Worm (Caenorhabditis elegans) whole organism, young adult: ENCODE data around the gene F49E12.12.
A peak's percentile ranks its signal among the peaks of the same experiment; 100 is the strongest.

Experiments used
- C06A6.2 ChIP-seq: fragments of 200-800 bp; sonication (Bioruptor generic); conservative IDR thresholded peaks from 2 replicates; pipeline ENCODE4 v1.3.6; 2022; ENCODE audit warnings: missing genetic modification characterization, missing compliant biosample characterization
- C17E4.6 ChIP-seq: fragments of 200-800 bp; sonication (Bioruptor generic); IDR thresholded peaks from 2 replicates; pipeline ENCODE4 v1.3.6; 2022; ENCODE audit warnings: missing genetic modification reagents, missing genetic modification characterization, missing compliant biosample characterization
- D2030.7 ChIP-seq: fragments of 200-800 bp; sonication (Bioruptor generic); IDR thresholded peaks from 2 replicates; pipeline ENCODE4 v1.3.6; 2022; ENCODE audit warnings: missing genetic modification reagents, missing genetic modification characterization, missing compliant biosample characterization
- F23B12.7 ChIP-seq: sonication (generic microtip); optimal IDR thresholded peaks from 2 replicates; lab custom pipeline; 2017; ENCODE audit warnings: missing genetic modification characterization, mild to moderate bottlenecking, missing compliant biosample characterization, antibody characterized with exemption, moderate library complexity; ENCODE audit not compliant: insufficient read depth
- F39B2.1 ChIP-seq: fragments of 200-800 bp; sonication (Bioruptor generic); IDR thresholded peaks from 2 replicates; pipeline ENCODE4 v1.3.6; 2022; ENCODE audit warnings: missing genetic modification reagents, missing genetic modification characterization, missing compliant biosample characterization
- F55B11.4 ChIP-seq: sonication (generic microtip); optimal IDR thresholded peaks from 2 replicates; lab custom pipeline; 2016; ENCODE audit warnings: missing compliant biosample characterization, missing genetic modification characterization, borderline replicate concordance; ENCODE audit not compliant: insufficient read depth
- F57A8.1 ChIP-seq: fragments of 200-800 bp; sonication (Bioruptor generic); optimal IDR thresholded peaks from 2 replicates; lab custom pipeline; 2018; ENCODE audit warnings: mild to moderate bottlenecking, missing genetic modification characterization, moderate library complexity, missing compliant biosample characterization
- F57C9.4 ChIP-seq: sonication (generic microtip); optimal IDR thresholded peaks from 2 replicates; lab custom pipeline; 2017; ENCODE audit warnings: mild to moderate bottlenecking, missing genetic modification characterization, missing compliant biosample characterization
- T07F8.4 ChIP-seq: sonication (generic microtip); optimal IDR thresholded peaks from 2 replicates; lab custom pipeline; 2016; ENCODE audit warnings: mild to moderate bottlenecking, missing genetic modification characterization, moderate library complexity, missing compliant biosample characterization
- T26A5.8 ChIP-seq: sonication (generic microtip); optimal IDR thresholded peaks from 2 replicates; lab custom pipeline; 2016; ENCODE audit warnings: missing genetic modification characterization, missing compliant biosample characterization
- Y53G8AR.9 ChIP-seq: fragments of 200-800 bp; sonication (Bioruptor generic); conservative IDR thresholded peaks from 2 replicates; pipeline ENCODE4 v1.3.6; 2022; ENCODE audit warnings: missing genetic modification reagents, missing genetic modification characterization, missing compliant biosample characterization
- akir-1 ChIP-seq: fragments of 200-800 bp; sonication (Bioruptor generic); optimal IDR thresholded peaks from 2 replicates; lab custom pipeline; 2018; ENCODE audit warnings: mild to moderate bottlenecking, missing genetic modification characterization, moderate library complexity, missing compliant biosample characterization
- aptf-3 ChIP-seq: fragments of 200-800 bp; sonication (Bioruptor generic); IDR thresholded peaks from 2 replicates; pipeline ENCODE4 v1.3.6; 2022; ENCODE audit warnings: missing genetic modification characterization, missing compliant biosample characterization
- attf-3 ChIP-seq: fragments of 200-800 bp; sonication (Bioruptor generic); conservative IDR thresholded peaks from 2 replicates; pipeline ENCODE4 v1.3.6; 2022; ENCODE audit warnings: missing genetic modification reagents, missing genetic modification characterization, missing compliant biosample characterization
- bed-1 ChIP-seq: fragments of 200-800 bp; sonication (Bioruptor generic); IDR thresholded peaks from 2 replicates; pipeline ENCODE4 v1.3.6; 2022; ENCODE audit warnings: missing genetic modification reagents, missing genetic modification characterization, missing compliant biosample characterization
- ceh-91 ChIP-seq: fragments of 200-800 bp; sonication (Bioruptor generic); IDR thresholded peaks from 2 replicates; pipeline ENCODE4 v1.3.6; 2022; ENCODE audit warnings: missing genetic modification reagents, missing genetic modification characterization, missing compliant biosample characterization
- chd-7 ChIP-seq: sonication (generic microtip); optimal IDR thresholded peaks from 2 replicates; lab custom pipeline; 2016; ENCODE audit warnings: mild to moderate bottlenecking, missing genetic modification characterization, moderate library complexity, missing compliant biosample characterization
- die-1 ChIP-seq: sonication (generic microtip); optimal IDR thresholded peaks from 2 replicates; lab custom pipeline; 2016; ENCODE audit warnings: missing genotype, mild to moderate bottlenecking, missing genetic modification characterization, missing compliant biosample characterization
- dpl-1 ChIP-seq: fragments of 150-350 bp; optimal IDR thresholded peaks from 2 replicates; lab custom pipeline; 2014; ENCODE audit warnings: missing biosample characterization, missing genetic modification reagents, missing genetic modification characterization
- ekl-4 ChIP-seq: fragments of 200-800 bp; sonication (Bioruptor generic); IDR thresholded peaks from 2 replicates; pipeline ENCODE4 v1.3.6; 2022; ENCODE audit warnings: missing genetic modification reagents, missing genetic modification characterization, missing compliant biosample characterization
- ets-4 ChIP-seq: fragments of 200-800 bp; sonication (Bioruptor generic); optimal IDR thresholded peaks from 2 replicates; lab custom pipeline; 2018; ENCODE audit warnings: mild to moderate bottlenecking, missing genetic modification characterization, missing compliant biosample characterization
- gei-17 ChIP-seq: fragments of 200-800 bp; sonication (Bioruptor generic); optimal IDR thresholded peaks from 2 replicates; lab custom pipeline; 2018; ENCODE audit warnings: mild to moderate bottlenecking, missing genetic modification characterization, missing compliant biosample characterization
- hlh-12 ChIP-seq: sonication (generic microtip); optimal IDR thresholded peaks from 2 replicates; lab custom pipeline; 2016; ENCODE audit warnings: missing genetic modification characterization, missing compliant biosample characterization
- hlh-26 ChIP-seq: fragments of 200-800 bp; sonication (Bioruptor generic); conservative IDR thresholded peaks from 2 replicates; pipeline ENCODE4 v1.3.6; 2022; ENCODE audit warnings: missing genetic modification reagents, missing genetic modification characterization, missing compliant biosample characterization
- lin-26 ChIP-seq: fragments of 200-800 bp; sonication (Bioruptor generic); IDR thresholded peaks from 2 replicates; pipeline ENCODE4 v1.3.6; 2022; ENCODE audit warnings: missing genetic modification reagents, missing genetic modification characterization, missing compliant biosample characterization
- lir-1 ChIP-seq: fragments of 200-800 bp; sonication (Bioruptor generic); conservative IDR thresholded peaks from 2 replicates; pipeline ENCODE4 v1.3.6; 2022; ENCODE audit warnings: missing genetic modification reagents, missing genetic modification characterization, missing compliant biosample characterization
- madf-10 ChIP-seq: sonication (generic microtip); optimal IDR thresholded peaks from 2 replicates; lab custom pipeline; 2016; ENCODE audit warnings: mild to moderate bottlenecking, missing genetic modification characterization, missing compliant biosample characterization
- madf-3 ChIP-seq: fragments of 200-800 bp; sonication (Bioruptor generic); IDR thresholded peaks from 2 replicates; pipeline ENCODE4 v1.3.6; 2022; ENCODE audit warnings: missing genetic modification reagents, missing genetic modification characterization, missing compliant biosample characterization
- mcd-1 ChIP-seq: fragments of 200-800 bp; sonication (Bioruptor generic); IDR thresholded peaks from 2 replicates; pipeline ENCODE4 v1.3.6; 2022; ENCODE audit warnings: missing genetic modification reagents, missing genetic modification characterization, missing compliant biosample characterization
- nfya-2 ChIP-seq: fragments of 200-800 bp; sonication (Bioruptor generic); IDR thresholded peaks from 2 replicates; pipeline ENCODE4 v1.3.6; 2022; ENCODE audit warnings: missing genetic modification reagents, missing genetic modification characterization, missing compliant biosample characterization
- nhr-27 ChIP-seq: fragments of 200-800 bp; sonication (Bioruptor generic); optimal IDR thresholded peaks from 2 replicates; lab custom pipeline; 2018; ENCODE audit warnings: mild to moderate bottlenecking, missing genetic modification characterization, moderate library complexity, missing compliant biosample characterization
- nhr-80 ChIP-seq: sonication (generic microtip); optimal IDR thresholded peaks from 2 replicates; lab custom pipeline; 2016; ENCODE audit warnings: missing genetic modification characterization, missing compliant biosample characterization
- pbrm-1 ChIP-seq: fragments of 200-800 bp; sonication (Bioruptor generic); IDR thresholded peaks from 2 replicates; pipeline ENCODE4 v1.3.6; 2022; ENCODE audit warnings: missing genetic modification reagents, missing genetic modification characterization, missing compliant biosample characterization
- repo-1 ChIP-seq: sonication (generic microtip); optimal IDR thresholded peaks from 2 replicates; lab custom pipeline; 2017; ENCODE audit warnings: mild to moderate bottlenecking, missing genetic modification characterization, missing compliant biosample characterization
- tlf-1 ChIP-seq: fragments of 200-800 bp; sonication (Bioruptor generic); optimal IDR thresholded peaks from 2 replicates; lab custom pipeline; 2018; ENCODE audit warnings: mild to moderate bottlenecking, missing genetic modification characterization, missing compliant biosample characterization
- unc-62 ChIP-seq: fragments of 150-350 bp; optimal IDR thresholded peaks from 2 replicates; lab custom pipeline; 2014; ENCODE audit warnings: missing biosample characterization, missing genetic modification reagents, missing genetic modification characterization
- xnd-1 ChIP-seq: sonication (generic microtip); optimal IDR thresholded peaks from 2 replicates; lab custom pipeline; 2016; ENCODE audit warnings: missing genotype, missing genetic modification reagents, missing genetic modification characterization, missing compliant biosample characterization
- zim-3 ChIP-seq: sonication (generic microtip); optimal IDR thresholded peaks from 2 replicates; lab custom pipeline; 2017; ENCODE audit warnings: mild to moderate bottlenecking, missing genetic modification characterization, moderate library complexity, missing compliant biosample characterization
- ztf-25 ChIP-seq: fragments of 200-800 bp; sonication (Bioruptor generic); IDR thresholded peaks from 2 replicates; pipeline ENCODE4 v1.3.6; 2022; ENCODE audit warnings: missing genetic modification reagents, missing genetic modification characterization, missing compliant biosample characterization
- ztf-26 ChIP-seq: sonication (generic microtip); optimal IDR thresholded peaks from 2 replicates; lab custom pipeline; 2017; ENCODE audit warnings: missing genetic modification characterization, missing compliant biosample characterization

F49E12.12 gene

DNA sequence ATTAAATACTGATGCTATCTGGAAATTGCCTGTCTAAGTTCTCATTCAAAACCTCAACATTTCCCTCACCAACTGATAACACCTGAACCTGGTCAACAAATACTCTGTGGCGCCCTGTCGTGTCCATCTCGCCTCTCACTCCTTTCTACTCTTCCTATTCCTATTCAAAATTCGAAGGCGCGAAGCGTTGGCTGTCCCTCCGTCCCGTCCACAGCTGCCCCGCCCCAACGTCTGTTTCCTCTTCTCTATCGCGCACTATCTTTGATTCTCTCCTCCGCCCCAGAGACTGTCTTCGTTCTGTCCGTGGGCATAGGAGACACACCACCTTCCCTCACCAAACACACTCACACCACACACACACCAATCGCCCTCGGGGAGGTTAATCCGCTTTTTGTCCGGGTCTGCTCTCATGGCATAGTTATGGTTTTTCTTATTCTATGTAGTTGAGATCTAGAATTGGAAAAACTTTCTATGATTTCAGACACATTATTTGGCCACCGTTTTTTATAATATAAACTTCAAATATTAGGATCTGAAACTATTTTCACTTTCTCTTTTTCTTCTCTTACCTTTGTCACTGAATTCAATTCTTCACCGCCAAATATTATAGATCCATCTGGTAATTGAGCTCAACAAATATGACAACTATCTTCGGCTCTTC is 30.9 kb downstream of the F49E12.12 start, which contains the start of gene efl-3:
efl-3 (plus strand) TSS at position 611 of the 661 bp plus-strand sequence.
- TF ChIP-seq nhr-80 (tag; lab: Kevin White, UChicago) (peak; percentile 74), nhr-27 (tag; lab: Kevin White, UChicago) (no peak)

- peak; percentile 0 for TF ChIP-seq nhr-80 (tag; lab: Kevin White, UChicago)
- TF ChIP-seq unc-62 (GFP tag; lab: Kevin White, UChicago), result no peak
These were observed 31.6 kb downstream of the F49E12.12 start for ce11 chrII:8412935-8413334.

DNA sequence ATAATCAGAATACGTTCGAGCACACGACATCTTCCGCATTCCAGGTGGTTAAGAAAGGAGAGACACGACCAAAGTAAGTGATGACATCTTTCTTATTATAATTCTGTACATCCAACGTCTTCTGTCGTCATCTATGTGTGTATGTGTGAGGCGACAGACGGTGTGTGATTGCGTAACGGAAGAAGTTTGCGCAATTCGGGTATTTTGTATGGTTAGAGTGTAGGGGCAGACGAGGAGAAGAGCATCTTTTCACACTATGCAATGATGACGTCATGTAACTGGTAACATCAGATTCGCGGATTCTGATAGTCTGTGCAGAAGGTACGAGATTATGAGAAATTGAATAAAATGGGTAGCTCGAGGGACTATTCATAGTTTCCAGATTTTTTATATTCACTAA is 33.7 kb downstream of the F49E12.12 start:
- TF ChIP-seq ets-4, result no peak
- TF ChIP-seq zim-3, result no peak
- no peak for TF ChIP-seq madf-10
- TF ChIP-seq pbrm-1 (GFP tag; lab: Robert Waterston, UW), result no peak
- TF ChIP-seq bed-1 (GFP tag; lab: Robert Waterston, UW), result no peak
- no peak for TF ChIP-seq hlh-26 (GFP tag; lab: Robert Waterston, UW)
- TF ChIP-seq dpl-1 (GFP tag; lab: Kevin White, UChicago), result no peak
- no peak for TF ChIP-seq repo-1 (tag; lab: Kevin White, UChicago)
- TF ChIP-seq lin-26, result no peak
- TF ChIP-seq, all 124 proteins: peak for 0

DNA sequence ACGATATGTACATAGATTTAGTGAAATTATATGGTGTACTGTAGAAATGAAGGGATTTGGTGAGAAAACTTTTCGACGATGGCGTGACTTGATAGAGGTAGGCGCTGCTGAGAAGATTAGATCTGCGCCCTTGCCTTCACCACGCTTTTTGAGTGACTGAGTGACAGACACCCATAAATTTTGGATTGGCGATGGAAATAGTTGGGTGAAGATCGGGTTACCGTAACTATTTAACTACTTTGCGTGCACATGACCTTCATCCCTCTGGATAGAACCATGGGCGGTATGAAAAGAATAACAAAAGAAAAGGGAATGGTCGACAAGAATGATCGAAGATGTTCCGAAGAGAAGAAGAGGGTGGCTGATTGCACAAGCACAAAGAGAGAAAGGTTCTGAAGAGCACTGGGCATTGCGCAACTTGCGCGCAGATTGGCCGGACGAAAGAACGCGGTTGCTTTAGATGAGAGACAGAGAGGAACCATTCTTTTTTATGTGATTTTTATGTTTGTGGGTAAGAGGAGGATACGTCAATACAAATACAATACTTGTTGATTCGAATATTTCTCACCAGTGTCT is 34.3 kb downstream of the F49E12.12 start:
- TF ChIP-seq xnd-1 (tag; lab: Kevin White, UChicago) (no peak), C17E4.6 (GFP tag; lab: Robert Waterston, UW) (no peak), T26A5.8 (tag; lab: Kevin White, UChicago) (no peak), D2030.7 (no peak), F57A8.1 (GFP tag; lab: Kevin White, UChicago) (no peak), pbrm-1 (GFP tag; lab: Robert Waterston, UW) (no peak), mcd-1 (GFP tag; lab: Robert Waterston, UW) (no peak), C06A6.2 (GFP tag; lab: Robert Waterston, UW) (no peak), nfya-2 (GFP tag; lab: Robert Waterston, UW) (no peak), gei-17 (GFP tag; lab: Kevin White, UChicago) (no peak), tlf-1 (GFP tag; lab: Kevin White, UChicago) (no peak), ztf-26 (tag; lab: Kevin White, UChicago) (no peak), die-1 (no peak), bed-1 (GFP tag; lab: Robert Waterston, UW) (no peak), F23B12.7 (no peak), madf-10 (no peak), lir-1 (GFP tag; lab: Robert Waterston, UW) (no peak), Y53G8AR.9 (GFP tag; lab: Robert Waterston, UW) (no peak), akir-1 (GFP tag; lab: Kevin White, UChicago) (no peak)

ce11 chrII:8417059-8417668 is 35.9 kb downstream of the F49E12.12 start, which contains the start of gene fdgt-2:
Gene fdgt-2, plus strand, starts transcription at chrII:8417618.
- TF ChIP-seq aptf-3 (GFP tag; lab: Robert Waterston, UW), result no peak
- no peak for TF ChIP-seq ceh-91 (GFP tag; lab: Robert Waterston, UW)
- TF ChIP-seq F55B11.4 (tag; lab: Kevin White, UChicago), result no peak
- TF ChIP-seq ztf-25 (GFP tag; lab: Robert Waterston, UW), result no peak
- TF ChIP-seq chd-7 (tag; lab: Kevin White, UChicago), result no peak
- no peak for TF ChIP-seq D2030.7
- no peak for TF ChIP-seq F23B12.7
- TF ChIP-seq attf-3 (GFP tag; lab: Robert Waterston, UW), result no peak
- TF ChIP-seq hlh-12 (tag; lab: Kevin White, UChicago), result no peak
- no peak for TF ChIP-seq unc-62 (GFP tag; lab: Kevin White, UChicago)
- TF ChIP-seq F57C9.4 (tag; lab: Kevin White, UChicago), result no peak
- TF ChIP-seq F39B2.1 (GFP tag; lab: Robert Waterston, UW), result no peak
- no peak for TF ChIP-seq T07F8.4 (tag; lab: Kevin White, UChicago)
- no peak for TF ChIP-seq madf-3 (GFP tag; lab: Robert Waterston, UW)
- no peak for TF ChIP-seq ekl-4 (GFP tag; lab: Robert Waterston, UW)
